Fruit fly (Drosophila melanogaster) whole organism, pupa: ENCODE measurements around the gene Or83c.

Experiments
- D1 ChIP-seq: fragments of 200-800 bp; sonication (Bioruptor generic); optimal IDR thresholded peaks from 2 replicates; lab custom pipeline; 2018; ENCODE audit warnings: missing biosample characterization, mild to moderate bottlenecking, missing genetic modification characterization, moderate library complexity
- Pif1B ChIP-seq: fragments of 200-800 bp; sonication (Bioruptor generic); optimal IDR thresholded peaks from 3 replicates; lab custom pipeline; 2016; ENCODE audit warnings: missing biosample characterization, missing genetic modification characterization
- gl ChIP-seq: fragments of 200-800 bp; sonication (Bioruptor generic); optimal IDR thresholded peaks from 2 replicates; lab custom pipeline; 2018; ENCODE audit warnings: missing biosample characterization, mild to moderate bottlenecking, missing genetic modification characterization

dm6 chr3R:6107792-6108191 lies 29.7 kb upstream of the Or83c start, which contains the start of gene Obp83cd:
- no peak for TF ChIP-seq D1 (tag; lab: Kevin White, UChicago)
- no peak for TF ChIP-seq gl
- TF ChIP-seq Pif1B = no peak
